Fruit fly (Drosophila melanogaster) Kc167 (cell line): ENCODE results near the gene CG10508.

Source experiments
- Myc ChIP-seq: fragments of >200 bp; optimal IDR thresholded peaks from 2 replicates; lab custom pipeline; 2017; ENCODE audit warnings: missing external identifiers
- h ChIP-seq: fragments of >200 bp; optimal IDR thresholded peaks from 3 replicates; lab custom pipeline; 2018; ENCODE audit warnings: missing external identifiers
- psq ChIP-seq: fragments of >200 bp; optimal IDR thresholded peaks from 2 replicates; lab custom pipeline; 2017; ENCODE audit warnings: missing external identifiers

DNA sequence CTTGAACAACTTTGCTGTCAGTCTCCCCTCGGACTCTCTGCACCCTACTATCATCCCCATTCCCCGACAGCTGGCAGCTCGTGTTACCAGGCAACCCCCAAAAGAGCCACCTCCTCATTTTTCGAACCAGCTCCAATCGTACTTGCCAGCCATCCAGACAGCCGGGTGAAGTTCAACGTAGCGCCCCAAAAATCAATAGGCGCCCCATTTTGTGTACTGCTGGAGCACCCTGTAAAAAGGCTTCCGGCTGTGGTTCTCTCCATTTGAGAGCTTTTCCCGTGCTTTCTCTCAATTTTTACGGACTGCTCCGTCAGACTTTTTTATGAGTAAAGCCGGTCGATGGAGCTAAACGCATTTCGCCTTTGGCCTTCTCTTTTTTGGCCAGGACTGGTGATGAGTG is 24.4 kb upstream of the CG10508 start:
- TF ChIP-seq h, result no peak
- TF ChIP-seq psq (lab: Kevin White, UChicago), result no peak
- no peak for TF ChIP-seq Myc
